Worm (Caenorhabditis elegans): ENCODE data around the gene T22B7.8.

DNA sequence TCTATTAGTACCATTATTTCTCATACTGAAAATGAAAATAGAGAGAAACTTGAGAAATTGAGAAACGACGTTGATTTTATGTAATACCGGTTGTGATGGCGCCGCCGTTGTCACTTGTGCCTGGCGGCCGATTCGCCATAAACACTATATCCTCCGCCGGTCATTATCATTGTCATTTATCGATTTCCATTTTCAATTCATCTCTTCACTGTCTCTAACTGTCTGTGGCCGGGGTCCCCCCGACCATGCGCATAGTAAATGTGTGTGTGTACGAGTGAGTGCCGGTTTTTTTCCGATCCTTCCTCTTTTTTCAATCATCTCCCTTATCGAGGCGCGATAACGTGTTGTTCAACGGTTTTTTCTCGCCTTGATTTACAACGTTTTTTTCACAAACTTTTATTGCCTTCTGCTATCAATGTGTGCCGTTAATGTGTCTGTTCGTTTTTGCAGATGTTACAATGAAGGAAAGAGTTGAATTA, 28.3 kb upstream of the T22B7.8 start, which contains the start of gene F14D12.1:
- TF ChIP-seq skn-1 (tag; optimal IDR thresholded peaks at IDR 0.05), result no peak
- TF ChIP-seq ztf-11 (tag; optimal IDR thresholded peaks at IDR 0.05), result no peak
- TF ChIP-seq sea-2 (GFP tag; optimal IDR thresholded peaks at IDR 0.05), result no peak
- TF ChIP-seq aly-2 (tag; optimal IDR thresholded peaks at IDR 0.05), result no peak
- no peak for TF ChIP-seq nhr-12 (tag; optimal IDR thresholded peaks at IDR 0.05)
- no peak for TF ChIP-seq zag-1 (tag; optimal IDR thresholded peaks at IDR 0.05)
- TF ChIP-seq elt-1 (tag; optimal IDR thresholded peaks at IDR 0.05), result no peak
- no peak for TF ChIP-seq R02D3.7 (tag; optimal IDR thresholded peaks at IDR 0.05)
- no peak for TF ChIP-seq unc-62 (GFP tag; optimal IDR thresholded peaks at IDR 0.05)
- TF ChIP-seq elt-3 (tag; optimal IDR thresholded peaks at IDR 0.05), result peak; percentile 61 to 71 (median 68)

All from whole organism, L3 larva.